Fruit fly (Drosophila melanogaster): ENCODE measurements around the gene Rip11.

Rip11 gene

dm6 chrX:18646855-18647699, at the start of gene Rip11:
Gene Rip11 (minus strand): TSS chrX:18647648.
- TF ChIP-seq CG33017 (tag; optimal IDR thresholded peaks at IDR 0.05) (no peak), CG1620 (GFP tag; optimal IDR thresholded peaks at IDR 0.05) (no peak), toe (GFP tag; optimal IDR thresholded peaks at IDR 0.05) (no peak), CG11617 (GFP tag; optimal IDR thresholded peaks at IDR 0.05) (peak; percentile 44), cnc (optimal IDR thresholded peaks at IDR 0.05) (no peak), CG12768 (GFP tag; optimal IDR thresholded peaks at IDR 0.05) (peak; percentile 11), Crg-1 (GFP tag; optimal IDR thresholded peaks at IDR 0.05) (peak; percentile 37), tj (GFP tag; optimal IDR thresholded peaks at IDR 0.05) (peak; percentile 32), cic (GFP tag; optimal IDR thresholded peaks at IDR 0.05) (peak; percentile 53), CG7045 (GFP tag; optimal IDR thresholded peaks at IDR 0.05) (peak; percentile 20), Mnt (GFP tag; optimal IDR thresholded peaks at IDR 0.05) (peak; percentile 45), CG14711 (tag; optimal IDR thresholded peaks at IDR 0.05) (no peak), kay (GFP tag; ENCODE audit: borderline replicate concordance) (no peak), bab1 (GFP tag; optimal IDR thresholded peaks at IDR 0.05) (peak; percentile 43), Hr96 (GFP tag; optimal IDR thresholded peaks at IDR 0.05) (peak; percentile 18), pad (GFP tag; optimal IDR thresholded peaks at IDR 0.05) (peak; percentile 98), Clk (GFP tag; optimal IDR thresholded peaks at IDR 0.05) (no peak), ovo (GFP tag; optimal IDR thresholded peaks at IDR 0.05) (peak; percentile 98), CG5204 (GFP tag; optimal IDR thresholded peaks at IDR 0.05) (no peak), CG7101 (tag; optimal IDR thresholded peaks at IDR 0.05) (peak; percentile 38)

- TF ChIP-seq CG7101 (tag; optimal IDR thresholded peaks at IDR 0.05) (no peak), CG11617 (GFP tag; optimal IDR thresholded peaks at IDR 0.05) (no peak), pad (GFP tag; optimal IDR thresholded peaks at IDR 0.05) (no peak), tj (GFP tag; optimal IDR thresholded peaks at IDR 0.05) (no peak), kay (GFP tag; ENCODE audit: borderline replicate concordance) (no peak), cnc (optimal IDR thresholded peaks at IDR 0.05) (no peak), bab1 (GFP tag; optimal IDR thresholded peaks at IDR 0.05) (no peak), cic (GFP tag; optimal IDR thresholded peaks at IDR 0.05) (no peak), Crg-1 (GFP tag; optimal IDR thresholded peaks at IDR 0.05) (no peak), ovo (GFP tag; optimal IDR thresholded peaks at IDR 0.05) (no peak), CG33017 (tag; optimal IDR thresholded peaks at IDR 0.05) (no peak), Hr96 (GFP tag; optimal IDR thresholded peaks at IDR 0.05) (no peak), CG12768 (GFP tag; optimal IDR thresholded peaks at IDR 0.05) (no peak), CG1620 (GFP tag; optimal IDR thresholded peaks at IDR 0.05) (no peak), Mnt (GFP tag; optimal IDR thresholded peaks at IDR 0.05) (no peak), CG5204 (GFP tag; optimal IDR thresholded peaks at IDR 0.05) (no peak), CG7045 (GFP tag; optimal IDR thresholded peaks at IDR 0.05) (no peak)
Measured at dm6 chrX:18695603-18696002, 48.2 kb upstream of the Rip11 start.

- TF ChIP-seq tj (GFP tag; optimal IDR thresholded peaks at IDR 0.05) (peak; percentile 15), bab1 (GFP tag; optimal IDR thresholded peaks at IDR 0.05) (no peak)
Measured at dm6 chrX:18692948-18693502, 45.6 kb upstream of the Rip11 start, which contains the start of gene Cyp18a1. Gene Cyp18a1 (minus strand): TSS chrX:18693042.

dm6 chrX:18685726-18686125, 38.3 kb upstream of the Rip11 start, which contains the start of gene phtm:
Gene phtm (plus strand): TSS chrX:18685766.
- TF ChIP-seq CG12768 (GFP tag; optimal IDR thresholded peaks at IDR 0.05) (no peak), Crg-1 (GFP tag; optimal IDR thresholded peaks at IDR 0.05) (no peak), CG1620 (GFP tag; optimal IDR thresholded peaks at IDR 0.05) (no peak)

dm6 chrX:18684928-18685327, 37.5 kb upstream of the Rip11 start:
- no peak for TF ChIP-seq CG1620 (GFP tag; optimal IDR thresholded peaks at IDR 0.05)

dm6 chrX:18684504-18684903, 37.1 kb upstream of the Rip11 start:
- TF ChIP-seq CG11617 (GFP tag; optimal IDR thresholded peaks at IDR 0.05) (no peak), ovo (GFP tag; optimal IDR thresholded peaks at IDR 0.05) (no peak), CG7045 (GFP tag; optimal IDR thresholded peaks at IDR 0.05) (no peak), CG14711 (tag; optimal IDR thresholded peaks at IDR 0.05) (no peak), cic (GFP tag; optimal IDR thresholded peaks at IDR 0.05) (no peak), CG7101 (tag; optimal IDR thresholded peaks at IDR 0.05) (no peak), Mnt (GFP tag; optimal IDR thresholded peaks at IDR 0.05) (no peak), tj (GFP tag; optimal IDR thresholded peaks at IDR 0.05) (no peak), kay (GFP tag; ENCODE audit: borderline replicate concordance) (no peak), toe (GFP tag; optimal IDR thresholded peaks at IDR 0.05) (no peak), pad (GFP tag; optimal IDR thresholded peaks at IDR 0.05) (no peak), CG12768 (GFP tag; optimal IDR thresholded peaks at IDR 0.05) (no peak), Crg-1 (GFP tag; optimal IDR thresholded peaks at IDR 0.05) (no peak), CG5204 (GFP tag; optimal IDR thresholded peaks at IDR 0.05) (no peak), Clk (GFP tag; optimal IDR thresholded peaks at IDR 0.05) (no peak), bab1 (GFP tag; optimal IDR thresholded peaks at IDR 0.05) (no peak), cnc (optimal IDR thresholded peaks at IDR 0.05) (no peak)
